Worm (Caenorhabditis elegans) whole organism, early embryonic: ENCODE data around the gene icd-1.

Source experiments
- F13C5.2 ChIP-seq: sonication (generic microtip); optimal IDR thresholded peaks from 2 replicates; lab custom pipeline; 2017; ENCODE audit warnings: mild to moderate bottlenecking, missing genetic modification characterization, inconsistent platforms, missing compliant biosample characterization
- ama-1 ChIP-seq: fragments of 150-350 bp; optimal IDR thresholded peaks from 2 replicates; lab custom pipeline; 2014
- ceh-36 ChIP-seq: sonication (generic microtip); optimal IDR thresholded peaks from 2 replicates; lab custom pipeline; 2016; ENCODE audit warnings: missing genetic modification characterization, inconsistent platforms, missing compliant biosample characterization

- TF ChIP-seq ama-1 (lab: Kevin White, UChicago) (no peak), F13C5.2 (tag; lab: Kevin White, UChicago) (no peak), ceh-36 (no peak)
These were observed 28.2 kb downstream of the icd-1 start for ce11 chrII:6560291-6560690.
